Fruit fly (Drosophila melanogaster) S2 (cell line): ENCODE results near the gene CG13361.

Source experiments
- CG8478 ChIP-seq: fragments of >200 bp; optimal IDR thresholded peaks from 2 replicates; lab custom pipeline; 2018
- CTCF ChIP-seq, 2 experiments: fragments of >200 bp; optimal IDR thresholded peaks; 2 replicates each; lab custom pipeline; 2018

dm6 chrX:724496-724895 lies 29.0 kb downstream of the CG13361 start:
- TF ChIP-seq CTCF (optimal IDR thresholded peaks at IDR 0.05; lab: Kevin White, UChicago) (no peak), CG8478 (lab: Kevin White, UChicago) (no peak)
